Fruit fly (Drosophila melanogaster) whole organism, wandering third instar larva: Measurements from ENCODE around the gene Cad86C.

Experiments used
- Dif ChIP-seq: fragments of 200-275, 200-300 bp; sonication (Bioruptor generic); optimal IDR thresholded peaks from 2 replicates; lab custom pipeline; 2018; ENCODE audit warnings: missing biosample characterization, missing genetic modification characterization; ENCODE audit not compliant: partially characterized antibody
- GATAd ChIP-seq: sonication (Bioruptor generic); optimal IDR thresholded peaks from 2 replicates; lab custom pipeline; 2016; ENCODE audit warnings: missing biosample characterization, missing genetic modification characterization
- Hnf4 ChIP-seq: fragments of 200-800 bp; sonication (Bioruptor generic); optimal IDR thresholded peaks from 2 replicates; lab custom pipeline; 2016; ENCODE audit warnings: missing biosample characterization, mild to moderate bottlenecking, missing genetic modification characterization
- Hr78 ChIP-seq: fragments of >200 bp; optimal IDR thresholded peaks from 2 replicates; lab custom pipeline; 2017; ENCODE audit warnings: missing biosample characterization, missing genetic modification characterization
- Myc ChIP-seq: fragments of >200 bp; optimal IDR thresholded peaks from 2 replicates; lab custom pipeline; 2017
- br ChIP-seq: fragments of 200-800 bp; sonication (Bioruptor generic); optimal IDR thresholded peaks from 2 replicates; lab custom pipeline; 2016; ENCODE audit warnings: missing biosample characterization, missing genetic modification characterization
- brk ChIP-seq: fragments of 200-800 bp; sonication (Bioruptor generic); optimal IDR thresholded peaks from 2 replicates; lab custom pipeline; 2016; ENCODE audit warnings: missing biosample characterization, mild to moderate bottlenecking, missing genetic modification characterization
- dsf ChIP-seq: sonication (Bioruptor generic); optimal IDR thresholded peaks from 2 replicates; lab custom pipeline; 2016; ENCODE audit warnings: missing biosample characterization, missing genetic modification characterization, borderline replicate concordance
- psq ChIP-seq: fragments of 200-800 bp; sonication (Bioruptor generic); optimal IDR thresholded peaks from 3 replicates; lab custom pipeline; 2017; ENCODE audit warnings: missing biosample characterization, mild to moderate bottlenecking, missing genetic modification characterization, moderate library complexity
- sv ChIP-seq: fragments of 200-800 bp; sonication (Bioruptor generic); optimal IDR thresholded peaks from 3 replicates; lab custom pipeline; 2016; ENCODE audit warnings: missing biosample characterization, missing genetic modification characterization

- no peak for TF ChIP-seq brk (GFP tag; lab: Kevin White, UChicago)
- no peak for TF ChIP-seq dsf (GFP tag; lab: Kevin White, UChicago)
- TF ChIP-seq sv = no peak
- TF ChIP-seq psq (GFP tag; lab: Kevin White, UChicago) = no peak
- TF ChIP-seq Dif (GFP tag; lab: Kevin White, UChicago) = no peak
- TF ChIP-seq Hnf4 (GFP tag; lab: Kevin White, UChicago) = no peak
- TF ChIP-seq Hr78 (GFP tag; lab: Kevin White, UChicago) = no peak
- TF ChIP-seq GATAd (GFP tag; lab: Kevin White, UChicago) = no peak
- TF ChIP-seq Myc = no peak
- no peak for TF ChIP-seq br (GFP tag; lab: Kevin White, UChicago)
Measured at dm6 chr3R:10832526-10833165, 5.8 kb downstream of the Cad86C start.
